Fruit fly (Drosophila melanogaster): ENCODE measurements around the gene Dad1.

DNA sequence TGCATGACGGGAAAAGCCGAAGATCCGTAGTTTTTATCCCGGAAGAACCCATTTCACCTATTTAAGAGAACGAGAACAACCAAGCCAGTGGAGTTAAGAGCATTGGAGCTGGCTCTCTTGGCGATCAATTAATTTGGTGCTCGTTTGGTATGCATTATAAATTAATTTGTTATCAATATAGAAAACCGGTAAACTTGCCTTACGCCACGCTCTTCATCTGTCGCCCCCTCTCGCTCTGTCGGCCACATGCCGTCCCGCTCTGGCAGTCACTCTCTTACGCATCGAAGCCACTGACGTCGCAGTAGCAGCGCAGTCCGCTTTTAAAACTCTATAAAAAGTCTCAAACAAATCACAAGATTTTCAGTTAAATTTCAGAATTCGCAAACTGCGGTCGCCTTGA, 37.7 kb downstream of the Dad1 start, which contains the start of gene CG7778:
- TF ChIP-seq tj (GFP tag; optimal IDR thresholded peaks at IDR 0.05) (no peak), CG1620 (GFP tag; optimal IDR thresholded peaks at IDR 0.05) (no peak), Clk (GFP tag; optimal IDR thresholded peaks at IDR 0.05) (no peak), kay (GFP tag; ENCODE audit: borderline replicate concordance) (no peak), ovo (GFP tag; optimal IDR thresholded peaks at IDR 0.05) (no peak)
